ENCODE assay signal across 1 fruit fly cellular context in the genomic region with DNA sequence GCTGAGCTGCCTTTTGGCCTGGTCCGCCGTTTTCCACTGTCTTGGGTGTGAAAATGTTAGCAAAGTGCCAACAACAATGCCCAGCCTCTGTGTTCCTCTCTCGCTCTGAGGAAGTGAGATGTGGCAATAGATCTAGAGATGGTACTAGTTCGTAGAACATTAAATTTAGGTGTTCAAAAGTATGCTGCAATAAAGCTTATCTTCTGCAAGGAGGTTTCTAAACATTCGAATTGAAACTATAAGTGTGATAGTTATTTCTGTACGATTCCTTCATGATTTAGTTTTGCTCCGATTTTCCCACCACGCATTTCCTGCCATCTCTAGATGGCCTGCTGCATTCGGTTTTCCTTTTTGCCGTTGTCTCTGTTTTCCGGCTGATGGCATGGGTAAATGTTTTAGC.
TF ChIP-seq lines count a peak whose summit lies in the region.

No protein-coding gene starts in this region.

TF ChIP-seq in whole organism, embryonic, 481 proteins besides CTCF, POLR2A, EP300 and RAD21 (continued from another document and continues in another):
- TF ChIP-seq CG8765 (GFP tag; IDR thresholded peaks at IDR 0.05; lab: Robert Waterston, UW) (no peak), cas (GFP tag; IDR thresholded peaks at IDR 0.05; lab: Robert Waterston, UW) (no peak), sisA (GFP tag; IDR thresholded peaks at IDR 0.05; lab: Robert Waterston, UW) (no peak), CG12104 (GFP tag; optimal IDR thresholded peaks at IDR 0.05; lab: Kevin White, UChicago) (no peak), Sin3A (optimal IDR thresholded peaks at IDR 0.05; lab: Kevin White, UChicago) (no peak), CG42726 (GFP tag; IDR thresholded peaks at IDR 0.05; lab: Robert Waterston, UW; ENCODE audit: partially characterized antibody) (no peak), fd96Cb (tag; optimal IDR thresholded peaks at IDR 0.05; lab: Kevin White, UChicago) (no peak), unpg (GFP tag; optimal IDR thresholded peaks at IDR 0.05; lab: Kevin White, UChicago) (no peak), CG5245 (GFP tag; optimal IDR thresholded peaks at IDR 0.05; lab: Kevin White, UChicago) (no peak), CG2875 (GFP tag; optimal IDR thresholded peaks at IDR 0.05; lab: Kevin White, UChicago) (no peak), Sry-δ (GFP tag; optimal IDR thresholded peaks at IDR 0.05; lab: Kevin White, UChicago) (peak; percentile 57), ro (GFP tag; IDR thresholded peaks at IDR 0.05; lab: Robert Waterston, UW) (no peak), Ets97D (GFP tag; optimal IDR thresholded peaks at IDR 0.05; lab: Kevin White, UChicago) (no peak), ato (GFP tag; IDR thresholded peaks at IDR 0.05; lab: Robert Waterston, UW; ENCODE audit: partially characterized antibody) (no peak), ci (GFP tag; IDR thresholded peaks at IDR 0.05; lab: Robert Waterston, UW) (no peak), en (GFP tag; optimal IDR thresholded peaks at IDR 0.05; lab: Kevin White, UChicago) (no peak), CG3838 (GFP tag; optimal IDR thresholded peaks at IDR 0.05; lab: Kevin White, UChicago) (no peak), nerfin-2 (GFP tag; IDR thresholded peaks at IDR 0.05; lab: Robert Waterston, UW; ENCODE audit: partially characterized antibody) (no peak), CrebB (tag; optimal IDR thresholded peaks at IDR 0.05; lab: Kevin White, UChicago) (no peak), Ssrp (tag; optimal IDR thresholded peaks at IDR 0.05; lab: Kevin White, UChicago) (no peak), C15 (GFP tag; IDR thresholded peaks at IDR 0.05; lab: Robert Waterston, UW) (no peak), Hmr (GFP tag; optimal IDR thresholded peaks at IDR 0.05; lab: Kevin White, UChicago) (no peak), pfk (GFP tag; optimal IDR thresholded peaks at IDR 0.05; lab: Kevin White, UChicago) (no peak), Hey (tag; optimal IDR thresholded peaks at IDR 0.05; lab: Kevin White, UChicago) (no peak), CG6175 (GFP tag; IDR thresholded peaks at IDR 0.05; lab: Robert Waterston, UW) (no peak), klu (GFP tag; IDR thresholded peaks at IDR 0.05; lab: Robert Waterston, UW) (no peak), BEAF-32 (GFP tag; optimal IDR thresholded peaks at IDR 0.05; lab: Kevin White, UChicago) (peak; percentile 23), CG8359 (GFP tag; optimal IDR thresholded peaks at IDR 0.05; lab: Kevin White, UChicago; ENCODE audit: borderline replicate concordance) (no peak), CG32532 (GFP tag; IDR thresholded peaks at IDR 0.05; lab: Robert Waterston, UW) (peak; percentile 33; the same call in 1 of the 2 replicates), CkIIα-i1 (GFP tag; IDR thresholded peaks at IDR 0.05; lab: Robert Waterston, UW) (no peak), E2f1 (GFP tag; IDR thresholded peaks at IDR 0.05; lab: Robert Waterston, UW) (no peak), Bteb2 (GFP tag; optimal IDR thresholded peaks at IDR 0.05; lab: Kevin White, UChicago) (no peak), fd64A (GFP tag; optimal IDR thresholded peaks at IDR 0.05; lab: Kevin White, UChicago) (no peak), row (GFP tag; IDR thresholded peaks at IDR 0.05; lab: Robert Waterston, UW) (0 out of 3 replicates have a peak, but pooled peaks have one; percentile 14), sens (GFP tag; lab: Kevin White, UChicago) (peak; percentile 80), prd (optimal IDR thresholded peaks at IDR 0.05; lab: Kevin White, UChicago) (no peak), prd (GFP tag; IDR thresholded peaks at IDR 0.05; lab: Robert Waterston, UW) (peak; percentile 74), CG9727 (GFP tag; optimal IDR thresholded peaks at IDR 0.05; lab: Kevin White, UChicago) (peak; percentile 17), Hand (GFP tag; optimal IDR thresholded peaks at IDR 0.05; lab: Kevin White, UChicago) (no peak), toy (GFP tag; IDR thresholded peaks at IDR 0.05; lab: Robert Waterston, UW) (no peak), CG10654 (GFP tag; optimal IDR thresholded peaks at IDR 0.05; lab: Kevin White, UChicago) (no peak), Xrp1 (GFP tag; IDR thresholded peaks at IDR 0.05; lab: Robert Waterston, UW) (0 out of 2 replicates have a peak, but pooled peaks have one; percentile 12), Myb (GFP tag; optimal IDR thresholded peaks at IDR 0.05; lab: Kevin White, UChicago) (no peak), CG6689 (GFP tag; IDR thresholded peaks at IDR 0.05; lab: Robert Waterston, UW) (no peak), slbo (GFP tag; IDR thresholded peaks at IDR 0.05; lab: Robert Waterston, UW) (no peak), Xbp1 (GFP tag; optimal IDR thresholded peaks at IDR 0.05; lab: Kevin White, UChicago) (no peak), kah (GFP tag; optimal IDR thresholded peaks at IDR 0.05; lab: Kevin White, UChicago) (no peak), gcm2 (GFP tag; optimal IDR thresholded peaks at IDR 0.05; lab: Kevin White, UChicago) (no peak), nau (GFP tag; optimal IDR thresholded peaks at IDR 0.05; lab: Kevin White, UChicago) (no peak), GATAe (GFP tag; conservative IDR thresholded peaks at IDR 0.05; lab: Robert Waterston, UW) (no peak), unc-4 (GFP tag; IDR thresholded peaks at IDR 0.05; lab: Robert Waterston, UW; ENCODE audit: partially characterized antibody) (no peak), HLH54F (GFP tag; optimal IDR thresholded peaks at IDR 0.05; lab: Kevin White, UChicago) (no peak), Bgb (GFP tag; IDR thresholded peaks at IDR 0.05; lab: Robert Waterston, UW; ENCODE audit: partially characterized antibody) (no peak), CG17612 (GFP tag; IDR thresholded peaks at IDR 0.05; lab: Robert Waterston, UW) (peak; percentile 62; the same call in 1 of the 2 replicates), Hr39 (optimal IDR thresholded peaks at IDR 0.05; lab: Kevin White, UChicago) (no peak), CG7556 (GFP tag; optimal IDR thresholded peaks at IDR 0.05; lab: Kevin White, UChicago) (no peak), D19A (tag; optimal IDR thresholded peaks at IDR 0.05; lab: Kevin White, UChicago) (no peak), lola (GFP tag; optimal IDR thresholded peaks at IDR 0.05; lab: Kevin White, UChicago) (peak in 1 of 3 experiments; percentile 3), zfh2 (GFP tag; optimal IDR thresholded peaks at IDR 0.05; lab: Kevin White, UChicago) (no peak), Optix (GFP tag; IDR thresholded peaks at IDR 0.05; lab: Robert Waterston, UW) (no peak), CG5953 (GFP tag; IDR thresholded peaks at IDR 0.05; lab: Robert Waterston, UW) (no peak), luna (GFP tag; optimal IDR thresholded peaks at IDR 0.05; lab: Kevin White, UChicago) (no peak), chm (GFP tag; IDR thresholded peaks at IDR 0.05; lab: Robert Waterston, UW) (no peak), pita (GFP tag; optimal IDR thresholded peaks at IDR 0.05; lab: Kevin White, UChicago) (no peak), Fer2 (tag; optimal IDR thresholded peaks at IDR 0.05; lab: Kevin White, UChicago) (no peak), D (optimal IDR thresholded peaks at IDR 0.05; lab: Kevin White, UChicago) (peak; percentile 36), D (GFP tag; optimal IDR thresholded peaks at IDR 0.05; lab: Kevin White, UChicago) (no peak), Eip74EF (GFP tag; optimal IDR thresholded peaks at IDR 0.05; lab: Kevin White, UChicago) (no peak), CG2129 (GFP tag; IDR thresholded peaks at IDR 0.05; lab: Robert Waterston, UW; ENCODE audit: partially characterized antibody) (no peak), wor (GFP tag; IDR thresholded peaks at IDR 0.05; lab: Robert Waterston, UW) (no peak), seq (GFP tag; IDR thresholded peaks at IDR 0.05; lab: Robert Waterston, UW) (no peak), p53 (GFP tag; optimal IDR thresholded peaks at IDR 0.05; lab: Kevin White, UChicago) (no peak), CG11723 (GFP tag; optimal IDR thresholded peaks at IDR 0.05; lab: Kevin White, UChicago) (no peak), B-H2 (GFP tag; optimal IDR thresholded peaks at IDR 0.05; lab: Kevin White, UChicago) (no peak), CG12219 (GFP tag; optimal IDR thresholded peaks at IDR 0.05; lab: Kevin White, UChicago) (no peak), CG32767 (GFP tag; IDR thresholded peaks at IDR 0.05; lab: Robert Waterston, UW) (no peak), gem (tag; optimal IDR thresholded peaks at IDR 0.05; lab: Kevin White, UChicago) (no peak), Stat92E (GFP tag; optimal IDR thresholded peaks at IDR 0.05; lab: Kevin White, UChicago) (no peak), Dll (GFP tag; IDR thresholded peaks at IDR 0.05; lab: Robert Waterston, UW; ENCODE audit: partially characterized antibody) (no peak), Nf-YB (GFP tag; optimal IDR thresholded peaks at IDR 0.05; lab: Kevin White, UChicago) (no peak), NfI (GFP tag; optimal IDR thresholded peaks at IDR 0.05; lab: Kevin White, UChicago) (no peak), hth (optimal IDR thresholded peaks at IDR 0.05; lab: Kevin White, UChicago) (no peak), mld (GFP tag; IDR thresholded peaks at IDR 0.05; lab: Robert Waterston, UW; ENCODE audit: partially characterized antibody) (no peak), YL-1 (GFP tag; optimal IDR thresholded peaks at IDR 0.05; lab: Kevin White, UChicago) (no peak), CG9215 (GFP tag; IDR thresholded peaks at IDR 0.05; lab: Robert Waterston, UW) (no peak), CG13775 (GFP tag; optimal IDR thresholded peaks at IDR 0.05; lab: Kevin White, UChicago) (no peak), hb (GFP tag; IDR thresholded peaks at IDR 0.05; lab: Robert Waterston, UW; ENCODE audit: partially characterized antibody) (no peak), disco-r (GFP tag; optimal IDR thresholded peaks at IDR 0.05; lab: Kevin White, UChicago) (no peak), gro (GFP tag; optimal IDR thresholded peaks at IDR 0.05; lab: Kevin White, UChicago) (no peak), ab (GFP tag; optimal IDR thresholded peaks at IDR 0.05; lab: Kevin White, UChicago) (no peak), PHDP (tag; optimal IDR thresholded peaks at IDR 0.05; lab: Kevin White, UChicago) (no peak), CG2678 (tag; optimal IDR thresholded peaks at IDR 0.05; lab: Kevin White, UChicago) (no peak), HLHmδ (GFP tag; optimal IDR thresholded peaks at IDR 0.05; lab: Kevin White, UChicago) (no peak), az2 (GFP tag; optimal IDR thresholded peaks at IDR 0.05; lab: Kevin White, UChicago) (no peak), CG15696 (tag; optimal IDR thresholded peaks at IDR 0.05; lab: Kevin White, UChicago) (no peak), slou (GFP tag; optimal IDR thresholded peaks at IDR 0.05; lab: Kevin White, UChicago) (no peak), E2f2 (GFP tag; IDR thresholded peaks at IDR 0.05; lab: Robert Waterston, UW) (no peak), CG15601 (tag; optimal IDR thresholded peaks at IDR 0.05; lab: Kevin White, UChicago) (no peak), CG8290 (GFP tag; optimal IDR thresholded peaks at IDR 0.05; lab: Kevin White, UChicago) (peak; percentile 12), CG8290 (tag; optimal IDR thresholded peaks at IDR 0.05; lab: Kevin White, UChicago) (peak in 1 of 2 experiments; percentile 14), HLH3B (GFP tag; IDR thresholded peaks at IDR 0.05; lab: Robert Waterston, UW) (no peak), CG8089 (GFP tag; optimal IDR thresholded peaks at IDR 0.05; lab: Kevin White, UChicago) (no peak), CG8281 (tag; optimal IDR thresholded peaks at IDR 0.05; lab: Kevin White, UChicago) (no peak), Mes4 (GFP tag; optimal IDR thresholded peaks at IDR 0.05; lab: Kevin White, UChicago) (no peak), CG1832 (GFP tag; optimal IDR thresholded peaks at IDR 0.05; lab: Kevin White, UChicago) (no peak), stwl (tag; optimal IDR thresholded peaks at IDR 0.05; lab: Kevin White, UChicago) (peak; percentile 26), Mrtf (GFP tag; IDR thresholded peaks at IDR 0.05; lab: Robert Waterston, UW) (no peak), CG4404 (GFP tag; IDR thresholded peaks at IDR 0.05; lab: Robert Waterston, UW) (peak; percentile 48), eve (GFP tag; optimal IDR thresholded peaks at IDR 0.05; lab: Kevin White, UChicago) (no peak), CG18599 (GFP tag; optimal IDR thresholded peaks at IDR 0.05; lab: Kevin White, UChicago) (peak; percentile 0), CG17328 (GFP tag; IDR thresholded peaks at IDR 0.05; lab: Robert Waterston, UW) (0 out of 2 replicates have a peak, but pooled peaks have one; percentile 6), CG10543 (GFP tag; optimal IDR thresholded peaks at IDR 0.05; lab: Kevin White, UChicago) (no peak), CG2712 (tag; optimal IDR thresholded peaks at IDR 0.05; lab: Kevin White, UChicago) (peak; percentile 35), ttk (GFP tag; IDR thresholded peaks at IDR 0.05; lab: Robert Waterston, UW) (no peak), corto (GFP tag; optimal IDR thresholded peaks at IDR 0.05; lab: Kevin White, UChicago) (no peak), Gug (GFP tag; IDR thresholded peaks at IDR 0.05; lab: Robert Waterston, UW) (no peak), CG1602 (GFP tag; optimal IDR thresholded peaks at IDR 0.05; lab: Kevin White, UChicago) (no peak), CG8924 (tag; optimal IDR thresholded peaks at IDR 0.05; lab: Kevin White, UChicago) (no peak), tio (GFP tag; optimal IDR thresholded peaks at IDR 0.05; lab: Kevin White, UChicago) (no peak), CG14860 (GFP tag; IDR thresholded peaks at IDR 0.05; lab: Robert Waterston, UW; ENCODE audit: partially characterized antibody) (0 out of 3 replicates have a peak, but pooled peaks have one; percentile 17), CG7963 (GFP tag; IDR thresholded peaks at IDR 0.05; lab: Robert Waterston, UW; ENCODE audit: partially characterized antibody) (no peak), TFAM (GFP tag; optimal IDR thresholded peaks at IDR 0.05; lab: Kevin White, UChicago) (no peak), CG13624 (GFP tag; optimal IDR thresholded peaks at IDR 0.05; lab: Kevin White, UChicago) (no peak), CG16813 (GFP tag; IDR thresholded peaks at IDR 0.05; lab: Robert Waterston, UW; ENCODE audit: partially characterized antibody) (no peak), Meics (GFP tag; optimal IDR thresholded peaks at IDR 0.05; lab: Kevin White, UChicago) (no peak), wdn (GFP tag; IDR thresholded peaks at IDR 0.05; lab: Robert Waterston, UW) (no peak), twi (tag; optimal IDR thresholded peaks at IDR 0.05; lab: Kevin White, UChicago) (no peak), zen (tag; optimal IDR thresholded peaks at IDR 0.05; lab: Kevin White, UChicago) (peak; percentile 9), dmrt99B (tag; optimal IDR thresholded peaks at IDR 0.05; lab: Kevin White, UChicago) (no peak), pb (GFP tag; optimal IDR thresholded peaks at IDR 0.05; lab: Kevin White, UChicago) (no peak), grn (GFP tag; optimal IDR thresholded peaks at IDR 0.05; lab: Kevin White, UChicago) (no peak), CG9817 (tag; optimal IDR thresholded peaks at IDR 0.05; lab: Kevin White, UChicago) (no peak)
